Worm (Caenorhabditis elegans) whole organism, mixed stage, embryonic: ENCODE measurements around the gene C10B5.1.

Experiments
- M03D4.4 ChIP-seq: sonication (generic microtip); optimal IDR thresholded peaks from 2 replicates; lab custom pipeline; 2017; ENCODE audit warnings: mild to moderate bottlenecking, missing genetic modification characterization, missing compliant biosample characterization
- bed-3 ChIP-seq: fragments of 200-800 bp; sonication (Bioruptor generic); optimal IDR thresholded peaks from 3 replicates; lab custom pipeline; 2018; ENCODE audit warnings: mild to moderate bottlenecking, missing genetic modification characterization, moderate library complexity, missing compliant biosample characterization
- blmp-1 ChIP-seq: fragments of 150-350 bp; optimal IDR thresholded peaks from 2 replicates; lab custom pipeline; 2014; ENCODE audit warnings: missing biosample characterization, missing genetic modification characterization
- ceh-43 ChIP-seq: fragments of 200-800 bp; sonication (Bioruptor generic); optimal IDR thresholded peaks from 2 replicates; lab custom pipeline; 2018; ENCODE audit warnings: mild to moderate bottlenecking, missing genetic modification characterization, moderate library complexity, missing compliant biosample characterization
- ces-1 ChIP-seq: fragments of 150-350 bp; optimal IDR thresholded peaks from 2 replicates; lab custom pipeline; 2014; ENCODE audit warnings: missing biosample characterization, missing genetic modification reagents, missing genetic modification characterization
- cnd-1 ChIP-seq: fragments of 200-800 bp; sonication (Bioruptor generic); optimal IDR thresholded peaks from 2 replicates; lab custom pipeline; 2018; ENCODE audit warnings: mild to moderate bottlenecking, missing genetic modification characterization, missing compliant biosample characterization
- drap-1 ChIP-seq: fragments of 200-800 bp; sonication (Bioruptor generic); optimal IDR thresholded peaks from 3 replicates; lab custom pipeline; 2018; ENCODE audit warnings: mild to moderate bottlenecking, missing genetic modification characterization, missing compliant biosample characterization
- elt-1 ChIP-seq: sonication (generic microtip); optimal IDR thresholded peaks from 2 replicates; lab custom pipeline; 2017; ENCODE audit warnings: missing genetic modification characterization, mild to moderate bottlenecking, missing compliant biosample characterization, antibody characterized with exemption, moderate library complexity, borderline replicate concordance; ENCODE audit not compliant: insufficient read depth
- elt-3 ChIP-seq: fragments of 150-350 bp; optimal IDR thresholded peaks from 2 replicates; lab custom pipeline; 2014; ENCODE audit warnings: missing biosample characterization, missing genetic modification characterization
- ham-2 ChIP-seq: fragments of 200-800 bp; sonication (Bioruptor generic); optimal IDR thresholded peaks from 2 replicates; lab custom pipeline; 2018; ENCODE audit warnings: mild to moderate bottlenecking, missing genetic modification characterization, missing compliant biosample characterization
- hlh-1 ChIP-seq: fragments of 150-350 bp; optimal IDR thresholded peaks from 2 replicates; lab custom pipeline; 2014; ENCODE audit warnings: missing biosample characterization, missing genetic modification reagents, missing genetic modification characterization
- lin-13 ChIP-seq: fragments of 150-350 bp; optimal IDR thresholded peaks from 2 replicates; lab custom pipeline; 2014; ENCODE audit warnings: missing biosample characterization, missing genetic modification characterization
- lin-32 ChIP-seq: fragments of 200-800 bp; sonication (Bioruptor generic); optimal IDR thresholded peaks from 2 replicates; lab custom pipeline; 2018; ENCODE audit warnings: mild to moderate bottlenecking, missing genetic modification characterization, missing compliant biosample characterization
- lsy-2 ChIP-seq: fragments of 150-350 bp; optimal IDR thresholded peaks from 2 replicates; lab custom pipeline; 2014; ENCODE audit warnings: missing biosample characterization, missing genetic modification characterization
- mab-5 ChIP-seq: fragments of 150-350 bp; optimal IDR thresholded peaks from 2 replicates; lab custom pipeline; 2014; ENCODE audit warnings: missing biosample characterization, missing genetic modification characterization
- mep-1 ChIP-seq: fragments of 150-350 bp; optimal IDR thresholded peaks from 2 replicates; lab custom pipeline; 2017; ENCODE audit warnings: missing biosample characterization, missing genetic modification reagents, missing genetic modification characterization, inconsistent platforms
- mls-2 ChIP-seq: sonication (generic microtip); optimal IDR thresholded peaks from 2 replicates; lab custom pipeline; 2016; ENCODE audit warnings: mild to moderate bottlenecking, missing genetic modification characterization, moderate library complexity, missing compliant biosample characterization
- nhr-12 ChIP-seq: fragments of 150-350 bp; optimal IDR thresholded peaks from 2 replicates; lab custom pipeline; 2014; ENCODE audit warnings: missing biosample characterization, missing genetic modification characterization
- nhr-2 ChIP-seq: fragments of 150-350 bp; optimal IDR thresholded peaks from 2 replicates; lab custom pipeline; 2014; ENCODE audit warnings: missing biosample characterization, missing genetic modification characterization
- nhr-28 ChIP-seq: fragments of 150-350 bp; optimal IDR thresholded peaks from 2 replicates; lab custom pipeline; 2014; ENCODE audit warnings: missing biosample characterization, missing genetic modification characterization
- nhr-76 ChIP-seq: sonication (generic microtip); optimal IDR thresholded peaks from 2 replicates; lab custom pipeline; 2017; ENCODE audit warnings: missing biosample characterization, missing genetic modification characterization
- sem-2 ChIP-seq: fragments of 200-800 bp; sonication (Bioruptor generic); optimal IDR thresholded peaks from 2 replicates; lab custom pipeline; 2018; ENCODE audit warnings: mild to moderate bottlenecking, missing genetic modification characterization, missing compliant biosample characterization
- snpc-4 ChIP-seq: fragments of 150-350 bp; optimal IDR thresholded peaks from 2 replicates; lab custom pipeline; 2014; ENCODE audit warnings: missing biosample characterization, missing genetic modification characterization
- sptf-1 ChIP-seq: sonication (generic microtip); optimal IDR thresholded peaks from 2 replicates; lab custom pipeline; 2017; ENCODE audit warnings: mild to moderate bottlenecking, missing genetic modification characterization, moderate library complexity, missing compliant biosample characterization
- tbx-8 ChIP-seq: fragments of 200-800 bp; sonication (Bioruptor generic); optimal IDR thresholded peaks from 2 replicates; lab custom pipeline; 2018; ENCODE audit warnings: mild to moderate bottlenecking, missing genetic modification characterization, moderate library complexity, missing compliant biosample characterization
- unc-120 ChIP-seq: sonication (generic microtip); optimal IDR thresholded peaks from 2 replicates; lab custom pipeline; 2017; ENCODE audit warnings: missing genetic modification characterization, missing compliant biosample characterization; ENCODE audit not compliant: poor library complexity, severe bottlenecking
- unc-62 ChIP-seq: fragments of 150-350 bp; optimal IDR thresholded peaks from 2 replicates; lab custom pipeline; 2014; ENCODE audit warnings: missing biosample characterization, missing genetic modification reagents, missing genetic modification characterization
- ztf-11 ChIP-seq: fragments of 150-350 bp; optimal IDR thresholded peaks from 2 replicates; lab custom pipeline; 2014; ENCODE audit warnings: missing biosample characterization, missing genetic modification characterization

The C10B5.1 gene

DNA sequence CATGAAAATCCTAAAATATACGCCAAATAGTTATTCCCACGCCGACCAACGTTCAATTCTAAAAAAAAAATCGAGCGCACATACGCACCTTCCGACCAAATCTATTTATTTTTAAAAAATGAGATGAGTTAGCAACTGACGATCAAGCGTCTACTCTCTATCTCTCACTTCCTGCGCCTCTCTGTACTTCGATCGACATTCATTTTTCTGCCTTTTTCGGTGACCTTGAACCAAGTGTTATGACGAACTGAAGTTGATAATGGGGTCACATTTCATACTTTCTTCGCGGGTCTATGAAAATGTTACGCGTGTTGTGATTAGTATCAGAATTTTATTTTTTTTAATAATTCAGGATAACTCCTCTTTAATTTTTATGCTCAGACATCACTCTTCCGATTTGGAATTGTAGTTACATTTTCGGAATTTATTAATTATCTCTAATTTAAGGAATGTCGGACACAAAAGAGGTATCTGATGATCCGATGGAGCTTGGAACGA is 26.3 kb downstream of the C10B5.1 start, which contains the start of gene smk-1:
TSS of gene smk-1 (plus strand) at position 448 of the 498 bp plus-strand sequence.
- no peak for TF ChIP-seq mep-1 (tag; lab: Kevin White, UChicago)
- no peak for TF ChIP-seq cnd-1 (tag; lab: Kevin White, UChicago)
- TF ChIP-seq mls-2 (tag; lab: Kevin White, UChicago), result no peak
- TF ChIP-seq sem-2 (GFP tag; lab: Kevin White, UChicago), result no peak
- TF ChIP-seq, all 35 proteins: peak for 0

DNA sequence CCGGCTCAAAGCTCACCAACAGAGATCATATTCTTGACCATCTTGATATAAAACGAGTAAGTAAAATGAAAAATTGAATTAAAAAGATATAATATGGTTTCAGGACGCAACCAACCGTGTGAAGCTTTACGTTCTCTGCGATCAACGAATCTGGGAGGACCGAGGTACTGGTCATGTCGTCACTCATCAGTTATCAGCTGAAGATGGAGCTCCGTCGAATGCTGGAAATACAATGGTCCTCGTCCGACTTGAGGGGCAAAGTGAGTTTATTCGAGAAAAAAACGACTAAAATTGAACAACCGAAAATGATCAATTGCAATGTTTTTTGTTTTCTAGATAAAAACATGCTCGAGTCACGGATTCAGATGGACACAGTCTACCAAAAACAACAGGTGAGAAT is 27.4 kb downstream of the C10B5.1 start:
- no peak for TF ChIP-seq unc-120 (tag; lab: Kevin White, UChicago)
- TF ChIP-seq hlh-1, result no peak
- TF ChIP-seq bed-3, result no peak
- TF ChIP-seq nhr-76 (tag; lab: Kevin White, UChicago), result no peak
- TF ChIP-seq elt-1 (tag; lab: Kevin White, UChicago), result no peak
- no peak for TF ChIP-seq ces-1 (GFP tag; lab: Kevin White, UChicago)
- no peak for TF ChIP-seq snpc-4
- TF ChIP-seq sem-2 (GFP tag; lab: Kevin White, UChicago), result no peak
- TF ChIP-seq tbx-8 (GFP tag; lab: Kevin White, UChicago), result no peak
- no peak for TF ChIP-seq unc-62
- no peak for TF ChIP-seq M03D4.4 (tag; lab: Kevin White, UChicago)
- no peak for TF ChIP-seq lsy-2 (tag; lab: Kevin White, UChicago)
- no peak for TF ChIP-seq lin-13 (tag; lab: Kevin White, UChicago)

DNA sequence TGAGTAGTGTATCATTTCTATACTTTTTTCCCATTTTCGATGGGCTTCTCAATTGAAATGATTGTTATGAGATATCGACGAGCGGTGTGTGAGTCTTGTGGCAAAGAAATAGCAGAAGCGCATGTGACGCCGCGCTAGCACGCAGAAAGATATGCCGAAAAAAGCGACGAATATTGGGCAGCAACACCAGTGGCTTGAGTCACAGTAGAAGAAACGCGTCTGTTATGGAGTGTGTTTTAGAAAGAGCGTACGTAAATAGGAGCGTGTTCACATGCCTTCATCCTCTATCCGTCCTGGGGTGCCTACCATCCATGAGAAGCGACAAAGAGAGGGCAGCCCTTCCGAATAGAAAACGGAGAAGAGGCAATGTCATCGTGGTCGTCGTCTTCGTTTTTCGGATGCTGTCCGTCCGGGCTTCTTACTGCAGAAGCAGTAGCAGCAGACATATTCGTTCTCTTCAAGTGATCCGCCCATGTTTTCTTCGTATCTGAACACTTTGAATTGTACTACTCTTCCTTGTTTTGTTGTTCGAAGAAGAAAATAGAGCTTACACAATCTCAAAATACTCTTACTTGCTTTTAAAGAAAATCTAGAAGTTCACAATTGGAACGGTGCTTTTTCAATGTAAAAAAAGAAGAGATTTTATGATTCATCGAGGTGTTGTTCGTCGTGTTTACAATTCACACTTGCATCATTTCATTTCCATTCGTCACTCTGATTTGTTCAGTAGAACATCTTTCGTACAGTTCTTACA is 28.9 kb downstream of the C10B5.1 start:
- TF ChIP-seq ham-2 (GFP tag; lab: Kevin White, UChicago) (peak; percentile 48), M03D4.4 (tag; lab: Kevin White, UChicago) (no peak), nhr-2 (no peak), blmp-1 (tag; lab: Kevin White, UChicago) (no peak), cnd-1 (tag; lab: Kevin White, UChicago) (no peak), mab-5 (tag; lab: Kevin White, UChicago) (no peak), unc-62 (no peak)

DNA sequence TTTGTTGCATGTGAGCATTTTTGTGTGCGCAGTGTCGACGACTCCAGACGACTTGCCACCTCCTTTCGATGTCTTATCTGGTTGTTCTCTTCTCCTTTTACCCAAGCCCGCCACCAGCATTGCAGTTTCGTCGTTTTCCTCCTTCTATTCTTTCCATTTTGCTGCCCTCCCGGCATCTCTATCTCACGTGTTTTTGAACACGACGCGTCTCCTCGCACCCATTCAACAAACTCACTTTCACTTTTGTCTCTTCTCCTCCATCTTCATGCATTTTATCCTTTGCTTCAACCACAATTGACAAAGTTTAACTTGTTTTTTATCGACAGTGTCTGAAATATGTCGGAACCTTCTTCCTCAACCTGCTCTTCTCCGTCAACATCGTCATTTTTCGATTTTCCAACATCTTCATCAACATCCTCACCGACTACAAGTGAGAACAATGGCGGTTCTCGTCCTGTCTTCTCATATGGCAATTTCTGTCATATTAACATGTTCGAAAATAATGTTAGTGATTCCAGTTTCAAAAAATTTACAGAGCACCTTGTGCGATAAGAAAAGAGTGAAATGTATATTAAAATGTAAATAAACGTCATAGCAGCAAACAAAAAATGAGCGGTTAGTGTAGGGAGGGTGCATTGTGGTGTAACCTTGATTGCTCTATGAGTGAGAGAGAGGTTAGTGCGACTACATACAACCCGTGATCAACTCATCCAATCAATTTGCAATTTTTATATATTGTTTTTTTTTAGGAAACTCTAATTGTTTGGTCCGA is 29.8 kb downstream of the C10B5.1 start, which contains the start of gene fip-4:
TSS of gene fip-4 (minus strand) at position 636 of the 772 bp plus-strand sequence.
- TF ChIP-seq snpc-4 (no peak), nhr-12 (tag; lab: Kevin White, UChicago) (no peak)

DNA sequence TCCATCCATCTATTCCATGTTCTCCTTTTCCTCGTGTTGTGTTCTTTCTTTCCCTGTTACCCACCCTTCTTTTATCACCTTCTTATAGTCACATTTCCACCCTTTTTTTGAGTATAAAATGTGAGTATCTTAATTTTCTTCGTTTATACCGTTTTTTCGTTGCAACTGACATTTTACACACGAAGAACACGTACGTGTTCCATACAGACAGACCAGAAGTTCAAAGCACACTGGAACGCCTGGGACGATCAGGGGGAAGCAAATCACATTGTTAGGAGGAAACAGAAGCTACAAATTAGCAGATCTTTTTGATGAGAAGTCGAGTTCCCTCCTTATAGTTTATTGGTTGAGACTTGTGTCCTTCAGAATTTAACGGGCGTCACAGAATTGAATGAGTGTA is 34.6 kb downstream of the C10B5.1 start:
- no peak for TF ChIP-seq elt-3 (tag; lab: Kevin White, UChicago)
- TF ChIP-seq sptf-1 (tag; lab: Kevin White, UChicago), result peak; percentile 26

DNA sequence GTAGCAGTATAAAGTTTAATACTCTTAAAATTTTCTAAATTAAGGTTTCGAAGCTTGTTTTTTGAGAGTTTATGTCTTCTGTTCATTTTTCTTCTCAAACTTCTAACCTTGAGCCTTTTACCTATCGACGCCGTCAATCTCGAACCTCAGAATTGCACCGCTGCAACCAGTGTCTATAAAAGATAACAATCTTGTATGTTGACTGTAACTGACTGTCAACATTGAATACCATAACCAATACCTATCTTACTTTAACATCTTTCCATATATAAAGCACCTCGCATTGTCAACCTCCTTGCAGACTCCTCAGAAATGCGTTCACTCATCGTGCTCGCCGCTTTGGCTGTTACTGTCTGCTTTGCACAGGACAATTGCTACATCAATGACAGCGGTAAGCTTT is 37.7 kb downstream of the C10B5.1 start, which contains the start of gene grd-5:
TSS of gene grd-5 (plus strand) at position 295 of the 400 bp plus-strand sequence.
- TF ChIP-seq blmp-1 (tag; lab: Kevin White, UChicago), result no peak
- TF ChIP-seq hlh-1, result no peak
- no peak for TF ChIP-seq ham-2 (GFP tag; lab: Kevin White, UChicago)
- no peak for TF ChIP-seq ceh-43 (GFP tag; lab: Kevin White, UChicago)

DNA sequence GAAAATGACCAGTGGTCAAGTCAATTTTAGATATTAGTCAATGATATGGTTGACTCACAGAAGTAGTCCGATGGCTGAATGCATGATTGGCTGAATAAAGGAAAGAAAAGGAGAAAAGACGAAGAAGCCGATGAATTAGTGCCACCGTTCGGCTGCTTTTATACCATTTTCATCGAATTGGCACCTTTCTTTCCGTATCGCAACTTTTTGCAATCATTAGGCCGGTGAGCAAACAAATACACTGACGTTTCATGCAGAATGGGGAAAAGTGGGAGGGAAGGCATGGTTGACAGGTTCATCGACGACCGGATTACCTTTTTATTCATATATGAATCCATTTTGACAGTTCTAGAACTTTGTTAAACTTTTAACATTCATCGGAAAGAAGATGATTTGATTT is 40.2 kb downstream of the C10B5.1 start, which contains the start of gene idpc-2:
TSS of gene idpc-2 (minus strand) at position 101 of the 400 bp plus-strand sequence.
- no peak for TF ChIP-seq ham-2 (GFP tag; lab: Kevin White, UChicago)
- no peak for TF ChIP-seq blmp-1 (tag; lab: Kevin White, UChicago)
- no peak for TF ChIP-seq nhr-12 (tag; lab: Kevin White, UChicago)
- TF ChIP-seq ceh-43 (GFP tag; lab: Kevin White, UChicago), result no peak
- TF ChIP-seq lin-32, result no peak
- no peak for TF ChIP-seq nhr-28 (tag; lab: Kevin White, UChicago)
- TF ChIP-seq snpc-4, result no peak
- TF ChIP-seq hlh-1, result no peak
- TF ChIP-seq bed-3, result no peak
- TF ChIP-seq ztf-11 (tag; lab: Kevin White, UChicago), result no peak
- TF ChIP-seq mep-1 (tag; lab: Kevin White, UChicago), result no peak
- no peak for TF ChIP-seq sem-2 (GFP tag; lab: Kevin White, UChicago)
- TF ChIP-seq ces-1 (GFP tag; lab: Kevin White, UChicago), result no peak
- no peak for TF ChIP-seq lsy-2 (tag; lab: Kevin White, UChicago)
- TF ChIP-seq elt-3 (tag; lab: Kevin White, UChicago), result no peak
- TF ChIP-seq drap-1 (GFP tag; lab: Kevin White, UChicago), result no peak
- no peak for TF ChIP-seq M03D4.4 (tag; lab: Kevin White, UChicago)
